Worm (Caenorhabditis elegans) whole organism, midembryonic: ENCODE results near the gene aex-4.

ENCODE experiments used
- med-1 ChIP-seq: sonication (generic microtip); optimal IDR thresholded peaks from 2 replicates; lab custom pipeline; 2017; ENCODE audit warnings: missing genetic modification characterization, mild to moderate bottlenecking, missing compliant biosample characterization, antibody characterized with exemption, missing genetic modification reagents; ENCODE audit not compliant: insufficient read depth
- tab-1 ChIP-seq: fragments of 200-800 bp; sonication (Bioruptor generic); IDR thresholded peaks from 2 replicates; pipeline ENCODE4 v1.3.6; 2022; ENCODE audit warnings: missing genetic modification characterization, missing compliant biosample characterization

DNA sequence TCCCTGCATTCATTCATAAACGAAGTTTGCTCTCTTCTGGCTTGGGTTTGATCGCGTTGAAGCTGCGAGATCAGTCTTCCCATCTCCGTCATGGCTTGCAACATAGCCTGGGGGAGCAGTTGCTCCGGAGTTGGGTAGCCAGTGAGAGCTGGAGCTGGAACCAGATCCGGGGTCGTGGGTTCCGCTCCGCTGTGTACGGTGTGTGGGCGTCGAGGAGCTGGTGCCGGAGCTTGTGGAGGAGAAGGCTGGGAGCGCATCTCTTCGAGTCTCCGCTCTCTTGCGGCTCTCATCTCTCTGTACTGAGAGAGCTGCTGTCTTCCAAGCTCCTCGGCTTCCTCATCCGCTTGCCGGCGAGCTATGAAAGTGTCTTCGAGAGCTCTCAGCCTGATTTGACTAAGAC lies 23.4 kb downstream of the aex-4 start:
- TF ChIP-seq med-1 (no peak), tab-1 (GFP tag; lab: Robert Waterston, UW) (0 out of 2 replicates have a peak, but pooled peaks have one; percentile 11)
